Worm (Caenorhabditis elegans) whole organism, L2 larva: ENCODE data around the gene sra-31.
"Not testable (repeated sequence)": the region's sequence is repeated elsewhere in the genome, so short reads cannot be mapped to it uniquely, and the experiment has no call there.

Experiments used
- C34F6.9 ChIP-seq: fragments of 150-350 bp; optimal IDR thresholded peaks from 2 replicates; lab custom pipeline; 2014; ENCODE audit warnings: missing biosample characterization, missing genetic modification characterization
- F13H6.1 ChIP-seq: sonication (generic microtip); optimal IDR thresholded peaks from 2 replicates; lab custom pipeline; 2016; ENCODE audit warnings: missing genetic modification characterization, missing compliant biosample characterization
- Y55F3AM.14 ChIP-seq: fragments of 200-800 bp; sonication (Bioruptor generic); optimal IDR thresholded peaks from 2 replicates; lab custom pipeline; 2018; ENCODE audit warnings: mild to moderate bottlenecking, missing genetic modification characterization, missing compliant biosample characterization
- ZK546.5 ChIP-seq: sonication (generic microtip); optimal IDR thresholded peaks from 2 replicates; lab custom pipeline; 2017; ENCODE audit warnings: missing biosample characterization, missing genetic modification characterization
- aly-2 ChIP-seq: fragments of 150-350 bp; optimal IDR thresholded peaks from 2 replicates; lab custom pipeline; 2014; ENCODE audit warnings: missing biosample characterization, missing genetic modification characterization
- ama-1 ChIP-seq: fragments of 150-350 bp; optimal IDR thresholded peaks from 2 replicates; lab custom pipeline; 2018; ENCODE audit warnings: inconsistent platforms
- blmp-1 ChIP-seq: sonication (generic microtip); optimal IDR thresholded peaks from 2 replicates; lab custom pipeline; 2017; ENCODE audit warnings: missing genetic modification characterization, mild to moderate bottlenecking, missing compliant biosample characterization, antibody characterized with exemption, moderate library complexity; ENCODE audit not compliant: insufficient read depth
- dmd-4 ChIP-seq: sonication (generic microtip); optimal IDR thresholded peaks from 2 replicates; lab custom pipeline; 2017; ENCODE audit warnings: missing biosample characterization, missing genetic modification characterization
- elt-3 ChIP-seq: sonication (generic microtip); optimal IDR thresholded peaks from 2 replicates; lab custom pipeline; 2017; ENCODE audit warnings: missing biosample characterization, missing genetic modification characterization
- fos-1 ChIP-seq: fragments of 150-350 bp; optimal IDR thresholded peaks from 2 replicates; lab custom pipeline; 2014; ENCODE audit warnings: missing biosample characterization, missing genetic modification characterization
- lin-11 ChIP-seq: fragments of 150-350 bp; sonication (generic microtip); optimal IDR thresholded peaks from 2 replicates; lab custom pipeline; 2014; ENCODE audit warnings: missing biosample characterization, missing genetic modification characterization, inconsistent platforms, mixed read lengths
- mab-5 ChIP-seq: fragments of 150-350 bp; optimal IDR thresholded peaks from 2 replicates; lab custom pipeline; 2014; ENCODE audit warnings: missing biosample characterization, missing genetic modification characterization
- nhr-10 ChIP-seq: sonication (generic microtip); optimal IDR thresholded peaks from 2 replicates; lab custom pipeline; 2017; ENCODE audit warnings: missing biosample characterization, missing genetic modification characterization
- nhr-11 ChIP-seq: fragments of 150-350 bp; optimal IDR thresholded peaks from 2 replicates; lab custom pipeline; 2014; ENCODE audit warnings: missing biosample characterization, missing genetic modification characterization
- nhr-129 ChIP-seq: fragments of 150-350 bp; optimal IDR thresholded peaks from 2 replicates; lab custom pipeline; 2014; ENCODE audit warnings: missing biosample characterization, missing genetic modification characterization
- nhr-21 ChIP-seq: fragments of 150-350 bp; optimal IDR thresholded peaks from 2 replicates; lab custom pipeline; 2014; ENCODE audit warnings: missing biosample characterization, missing genetic modification characterization
- nhr-23 ChIP-seq: fragments of 150-350 bp; optimal IDR thresholded peaks from 2 replicates; lab custom pipeline; 2014; ENCODE audit warnings: missing biosample characterization, missing genetic modification reagents, missing genetic modification characterization
- nhr-237 ChIP-seq: fragments of 150-350 bp; optimal IDR thresholded peaks from 2 replicates; lab custom pipeline; 2014; ENCODE audit warnings: missing biosample characterization, missing genetic modification characterization
- nhr-25 ChIP-seq: fragments of 150-350 bp; sonication (generic microtip); optimal IDR thresholded peaks from 3 replicates; lab custom pipeline; 2014; ENCODE audit warnings: missing biosample characterization, missing genetic modification characterization
- peb-1 ChIP-seq: fragments of 150-350 bp; optimal IDR thresholded peaks from 2 replicates; lab custom pipeline; 2014; ENCODE audit warnings: missing biosample characterization, missing genetic modification characterization
- sem-4 ChIP-seq: fragments of 150-350 bp; optimal IDR thresholded peaks from 2 replicates; lab custom pipeline; 2014; ENCODE audit warnings: missing biosample characterization, missing genetic modification reagents, missing genetic modification characterization
- skn-1 ChIP-seq: sonication (generic microtip); optimal IDR thresholded peaks from 2 replicates; lab custom pipeline; 2017; ENCODE audit warnings: missing biosample characterization, missing genetic modification characterization
- sma-3 ChIP-seq: sonication (generic microtip); optimal IDR thresholded peaks from 2 replicates; lab custom pipeline; 2016; ENCODE audit warnings: missing genetic modification reagents, missing genetic modification characterization, missing compliant biosample characterization
- sma-9 ChIP-seq, 2 experiments: fragments of 150-350 bp in 1 of 2; sonication (generic microtip) in 1 of 2; optimal IDR thresholded peaks; 2 replicates each; lab custom pipeline; 2014 to 2016; ENCODE audit warnings: missing genetic modification characterization in 2 of 2, mild to moderate bottlenecking in 1 of 2, missing biosample characterization in 1 of 2, missing compliant biosample characterization in 1 of 2, missing genetic modification reagents in 1 of 2, moderate library complexity in 1 of 2
- unc-39 ChIP-seq: fragments of 150-350 bp; optimal IDR thresholded peaks from 2 replicates; lab custom pipeline; 2014; ENCODE audit warnings: missing biosample characterization, missing genetic modification characterization
- zag-1 ChIP-seq: fragments of 150-350 bp; optimal IDR thresholded peaks from 2 replicates; lab custom pipeline; 2014; ENCODE audit warnings: missing biosample characterization, missing genetic modification characterization
- ztf-11 ChIP-seq: sonication (generic microtip); optimal IDR thresholded peaks from 2 replicates; lab custom pipeline; 2017; ENCODE audit warnings: missing biosample characterization, missing genetic modification characterization
- ztf-4 ChIP-seq: fragments of 150-350 bp; optimal IDR thresholded peaks from 2 replicates; lab custom pipeline; 2014; ENCODE audit warnings: missing biosample characterization, missing genetic modification characterization

sra-31 gene

ce11 chrII:6578378-6578777, at the start of gene sra-31:
Gene sra-31 (minus strand): TSS chrII:6578478.
- TF ChIP-seq unc-39 (no peak), elt-3 (tag; lab: Kevin White, UChicago) (no peak), Y55F3AM.14 (no peak), nhr-11 (tag; lab: Kevin White, UChicago) (no peak), nhr-129 (no peak), C34F6.9 (tag; lab: Kevin White, UChicago) (no peak), nhr-23 (tag; lab: Kevin White, UChicago) (no peak), mab-5 (tag; lab: Kevin White, UChicago) (no peak), zag-1 (tag; lab: Kevin White, UChicago) (no peak)
- TF ChIP-seq, all 48 proteins: peak for 0

ce11 chrII:6627182-6627581, 48.9 kb upstream of the sra-31 start, which contains the start of the genes F54H5.5 and F54H5.2:
Gene F54H5.5 (minus strand): TSS chrII:6627282.
Gene F54H5.2 (plus strand): TSS chrII:6627484.
- TF ChIP-seq lin-11, dmd-4, ama-1: not testable (repeated sequence)

DNA sequence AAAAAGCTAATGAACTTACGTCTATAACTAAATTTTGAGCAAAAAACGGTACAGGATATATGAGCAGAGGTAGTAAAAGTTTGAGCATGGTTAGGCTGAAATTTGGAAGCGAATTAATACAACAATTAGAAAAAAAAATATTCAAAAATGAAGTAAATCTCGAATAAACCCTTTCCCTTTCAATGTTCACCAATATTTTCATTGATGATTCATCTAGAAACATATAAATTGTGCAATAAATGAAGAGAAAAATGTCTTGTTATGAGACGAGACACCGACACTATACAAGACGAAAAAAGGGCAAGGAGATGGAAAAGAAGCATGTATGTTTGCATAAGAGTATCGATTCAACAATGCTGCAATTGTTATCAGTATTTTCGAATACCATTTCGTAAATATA, 47.0 kb upstream of the sra-31 start, which contains the start of gene F54H5.14:
Gene F54H5.14 (minus strand): TSS at position 101 of the 400 bp plus-strand sequence.
- peak; percentile 0 for TF ChIP-seq fos-1 (tag; lab: Kevin White, UChicago)
- no peak for TF ChIP-seq sma-3 (GFP tag; lab: Kevin White, UChicago)

DNA sequence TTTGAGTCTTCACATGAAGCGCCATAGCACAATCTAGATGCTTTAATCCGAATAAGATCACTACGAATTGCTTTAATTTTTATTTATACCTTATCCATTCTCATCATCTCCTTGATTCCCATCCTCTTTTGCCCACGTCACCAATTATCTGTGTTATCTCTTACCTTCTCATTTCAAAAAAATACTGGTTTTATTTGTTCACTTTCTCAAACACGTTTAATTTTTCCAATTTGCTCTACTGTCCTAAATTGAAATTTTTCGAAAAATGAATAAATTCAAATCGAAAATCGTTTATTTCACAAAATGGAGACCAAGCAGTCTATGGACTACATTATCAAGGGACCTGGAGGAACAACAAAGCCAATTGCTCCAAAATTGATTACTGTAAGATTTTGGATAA, 43.6 kb upstream of the sra-31 start, which contains the start of gene F54H5.3:
Gene F54H5.3 (plus strand): TSS at position 301 of the 400 bp plus-strand sequence.
- TF ChIP-seq nhr-237 (tag; lab: Kevin White, UChicago) (no peak), ztf-11 (tag; lab: Kevin White, UChicago) (no peak), fos-1 (tag; lab: Kevin White, UChicago) (no peak)
- TF ChIP-seq, all 48 proteins: peak for 0

- TF ChIP-seq aly-2 (tag; lab: Kevin White, UChicago) (no peak), sem-4 (tag; lab: Kevin White, UChicago) (no peak), ama-1 (no peak), blmp-1 (peak; percentile 7), sma-9 (GFP tag; optimal IDR thresholded peaks at IDR 0.05; lab: Kevin White, UChicago) (peak; percentile 22), sma-9 (tag; optimal IDR thresholded peaks at IDR 0.05; lab: Kevin White, UChicago) (no peak), elt-3 (tag; lab: Kevin White, UChicago) (no peak), skn-1 (no peak), ztf-4 (no peak), nhr-21 (tag; lab: Kevin White, UChicago) (peak; percentile 6), sma-3 (GFP tag; lab: Kevin White, UChicago) (peak; percentile 14), nhr-10 (tag; lab: Kevin White, UChicago) (no peak), F13H6.1 (tag; lab: Kevin White, UChicago) (no peak), ZK546.5 (no peak), nhr-25 (peak; percentile 53)
- TF ChIP-seq, all 48 proteins: peak for 5
These were observed 40.7 kb upstream of the sra-31 start for ce11 chrII:6619007-6619406.

DNA sequence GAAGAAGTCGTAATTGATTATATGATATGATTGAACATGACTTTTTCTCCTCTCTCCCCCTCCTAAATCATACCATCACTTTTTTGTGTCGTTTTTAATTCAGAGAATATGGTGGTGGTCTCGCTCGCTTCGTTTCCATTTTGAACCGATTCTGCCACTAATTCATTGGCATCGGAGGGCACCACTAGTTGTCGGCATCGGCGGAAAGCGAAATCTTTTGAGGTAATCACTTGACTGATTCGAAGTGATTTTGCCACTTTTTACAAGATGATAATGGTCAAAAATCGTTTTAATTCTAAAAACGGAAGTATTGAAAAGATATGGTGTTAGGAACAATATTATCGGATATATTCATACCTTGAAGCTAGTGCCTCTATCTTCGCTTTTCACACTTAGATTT, 38.5 kb upstream of the sra-31 start, which contains the start of gene klf-3:
Gene klf-3 (plus strand): TSS at position 109 of the 400 bp plus-strand sequence.
- TF ChIP-seq blmp-1 (peak; percentile 1), peb-1 (tag; lab: Kevin White, UChicago) (no peak)

DNA sequence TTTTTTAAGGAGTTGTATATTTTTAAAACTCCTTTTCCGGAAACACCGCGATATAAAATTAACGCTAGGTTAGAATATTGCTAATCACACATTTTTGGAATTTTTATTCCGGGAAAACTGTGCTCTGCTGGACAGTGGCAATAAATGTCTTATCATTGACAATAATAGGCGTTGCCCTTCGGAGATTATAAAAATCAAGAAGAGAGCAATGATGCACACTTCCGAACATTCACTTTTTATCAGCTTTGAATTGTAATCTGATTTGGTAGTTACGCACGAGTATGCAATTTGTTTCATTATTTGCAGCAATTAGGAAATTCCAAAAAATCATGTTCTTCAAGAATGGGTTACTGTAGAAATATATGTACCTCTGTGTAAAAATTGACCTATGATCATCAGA, 37.9 kb upstream of the sra-31 start:
- TF ChIP-seq F13H6.1 (tag; lab: Kevin White, UChicago) (no peak), fos-1 (tag; lab: Kevin White, UChicago) (peak; percentile 85), sma-9 (GFP tag; optimal IDR thresholded peaks at IDR 0.05; lab: Kevin White, UChicago) (peak; percentile 38), sma-9 (tag; optimal IDR thresholded peaks at IDR 0.05; lab: Kevin White, UChicago) (no peak), nhr-11 (tag; lab: Kevin White, UChicago) (no peak), Y55F3AM.14 (no peak), aly-2 (tag; lab: Kevin White, UChicago) (no peak)
